Fruit fly (Drosophila melanogaster) whole organism, embryonic: ENCODE measurements around the gene Cenp-C.

Experiments used
- Ada2b ChIP-seq: fragments of 200-800 bp; sonication (Bioruptor generic); IDR thresholded peaks from 2 replicates; pipeline ENCODE4 v1.3.6; 2022; ENCODE audit warnings: missing biosample characterization, missing genetic modification characterization
- CG11504 ChIP-seq: fragments of 200-800 bp; sonication (Bioruptor generic); optimal IDR thresholded peaks from 3 replicates; lab custom pipeline; 2019; ENCODE audit warnings: missing biosample characterization, mild to moderate bottlenecking, missing genetic modification characterization, moderate library complexity
- CG12155 ChIP-seq: fragments of 200-800 bp; sonication (Bioruptor generic); optimal IDR thresholded peaks from 3 replicates; lab custom pipeline; 2016; ENCODE audit warnings: missing biosample characterization, missing genetic modification characterization
- CG14441 ChIP-seq: fragments of 200-800 bp; sonication (Bioruptor generic); IDR thresholded peaks from 2 replicates; pipeline ENCODE4 v1.3.6; 2022; ENCODE audit warnings: missing biosample characterization, missing genetic modification characterization
- CG18011 ChIP-seq: fragments of 200-800 bp; sonication (Bioruptor generic); optimal IDR thresholded peaks from 2 replicates; lab custom pipeline; 2017; ENCODE audit warnings: missing biosample characterization, missing genetic modification characterization, mild to moderate bottlenecking, moderate library complexity, missing genotype
- CG18476 ChIP-seq: fragments of 200-800 bp; sonication (Bioruptor generic); optimal IDR thresholded peaks from 2 replicates; lab custom pipeline; 2016; ENCODE audit warnings: missing biosample characterization, mild to moderate bottlenecking, missing genetic modification characterization
- CG18599 ChIP-seq: fragments of 200-800 bp; sonication (Bioruptor generic); optimal IDR thresholded peaks from 3 replicates; lab custom pipeline; 2017; ENCODE audit warnings: missing biosample characterization, missing genetic modification characterization, mild to moderate bottlenecking, moderate library complexity, missing genetic modification reagents
- CG2120 ChIP-seq: fragments of 200-800 bp; sonication (Bioruptor generic); optimal IDR thresholded peaks from 3 replicates; lab custom pipeline; 2016; ENCODE audit warnings: missing biosample characterization, missing genetic modification characterization
- CG2129 ChIP-seq: fragments of 200-800 bp; sonication (Bioruptor generic); IDR thresholded peaks from 2 replicates; pipeline ENCODE4 v1.3.6; 2022; ENCODE audit warnings: missing biosample characterization, missing genetic modification characterization; ENCODE audit not compliant: partially characterized antibody
- CG2678 ChIP-seq: fragments of 200-800 bp; sonication (Bioruptor generic); optimal IDR thresholded peaks from 3 replicates; lab custom pipeline; 2019; ENCODE audit warnings: missing biosample characterization, mild to moderate bottlenecking, missing genetic modification characterization, moderate library complexity
- CG33213 ChIP-seq: fragments of 200-800 bp; sonication (Bioruptor generic); optimal IDR thresholded peaks from 3 replicates; lab custom pipeline; 2016; ENCODE audit warnings: missing biosample characterization, missing genetic modification characterization
- CG4404 ChIP-seq: fragments of 200-800 bp; sonication (Bioruptor generic); IDR thresholded peaks from 2 replicates; pipeline ENCODE4 v1.3.6; 2022; ENCODE audit warnings: missing biosample characterization, missing genetic modification characterization
- CG6854 ChIP-seq: fragments of 200-800 bp; sonication (Bioruptor generic); optimal IDR thresholded peaks from 3 replicates; lab custom pipeline; 2017; ENCODE audit warnings: missing biosample characterization, mild to moderate bottlenecking, missing genetic modification characterization
- CG7839 ChIP-seq: fragments of 200-800 bp; sonication (Bioruptor generic); optimal IDR thresholded peaks from 3 replicates; lab custom pipeline; 2018; ENCODE audit warnings: missing biosample characterization, mild to moderate bottlenecking, missing genetic modification characterization, moderate library complexity
- CG9727 ChIP-seq: fragments of 200-800 bp; sonication (Bioruptor generic); optimal IDR thresholded peaks from 3 replicates; lab custom pipeline; 2017; ENCODE audit warnings: missing biosample characterization, mild to moderate bottlenecking, missing genetic modification characterization
- D19A ChIP-seq: fragments of 200-800 bp; optimal IDR thresholded peaks from 3 replicates; lab custom pipeline; 2019; ENCODE audit warnings: missing biosample characterization, mild to moderate bottlenecking, missing genetic modification characterization, moderate library complexity
- Ets65A ChIP-seq: fragments of 200-800 bp; sonication (Bioruptor generic); peaks from one replicate; lab custom pipeline; 2016; ENCODE audit warnings: missing biosample characterization, missing genetic modification characterization
- HLH3B ChIP-seq: fragments of 200-800 bp; sonication (Bioruptor generic); IDR thresholded peaks from 2 replicates; pipeline ENCODE4 v1.3.6; 2022; ENCODE audit warnings: missing biosample characterization, missing genetic modification characterization
- Hmx ChIP-seq: fragments of 200-800 bp; sonication (Bioruptor generic); optimal IDR thresholded peaks from 2 replicates; lab custom pipeline; 2016; ENCODE audit warnings: missing biosample characterization, missing genetic modification characterization
- Mad ChIP-seq: fragments of 200-800 bp; sonication (Bioruptor generic); optimal IDR thresholded peaks from 2 replicates; lab custom pipeline; 2016; ENCODE audit warnings: missing biosample characterization, missing genetic modification characterization
- Med ChIP-seq: fragments of 200-800 bp; sonication (Bioruptor generic); peaks from one replicate; lab custom pipeline; 2016; ENCODE audit warnings: missing biosample characterization, missing genetic modification characterization, mild to moderate bottlenecking, inconsistent platforms, moderate library complexity
- Optix ChIP-seq: fragments of 200-800 bp; sonication (Bioruptor generic); IDR thresholded peaks from 3 replicates; pipeline ENCODE4 v1.3.6; 2022; ENCODE audit warnings: missing biosample characterization, missing genetic modification characterization
- Ptx1 ChIP-seq: fragments of 200-800 bp; sonication (Bioruptor generic); IDR thresholded peaks from 2 replicates; pipeline ENCODE4 v1.3.6; 2022; ENCODE audit warnings: missing biosample characterization, missing genetic modification characterization
- ash1 ChIP-seq: fragments of 200-800 bp; sonication (Bioruptor generic); optimal IDR thresholded peaks from 2 replicates; lab custom pipeline; 2018; ENCODE audit warnings: missing biosample characterization, mild to moderate bottlenecking, missing genetic modification characterization
- bab2 ChIP-seq: fragments of 200-800 bp; sonication (Bioruptor generic); optimal IDR thresholded peaks from 2 replicates; lab custom pipeline; 2016; ENCODE audit warnings: missing biosample characterization, missing genetic modification characterization
- dmrt99B ChIP-seq: fragments of 200-800 bp; sonication (Bioruptor generic); optimal IDR thresholded peaks from 2 replicates; lab custom pipeline; 2018; ENCODE audit warnings: missing biosample characterization, mild to moderate bottlenecking, missing genetic modification characterization, moderate library complexity
- dysf ChIP-seq: fragments of 200-800 bp; sonication (Bioruptor generic); IDR thresholded peaks from 3 replicates; pipeline ENCODE4 v1.3.6; 2022; ENCODE audit warnings: missing biosample characterization, missing genetic modification characterization
- ems ChIP-seq: fragments of 200-800 bp; sonication (Bioruptor generic); optimal IDR thresholded peaks from 3 replicates; lab custom pipeline; 2016; ENCODE audit warnings: missing biosample characterization, missing genetic modification characterization
- fd64A ChIP-seq: fragments of 200-800 bp; sonication (Bioruptor generic); optimal IDR thresholded peaks from 3 replicates; lab custom pipeline; 2018; ENCODE audit warnings: missing biosample characterization, mild to moderate bottlenecking, missing genetic modification characterization
- gem ChIP-seq: fragments of 200-800 bp; sonication (Bioruptor generic); optimal IDR thresholded peaks from 2 replicates; lab custom pipeline; 2019; ENCODE audit warnings: missing biosample characterization, mild to moderate bottlenecking, missing genetic modification characterization, moderate library complexity
- ind ChIP-seq: fragments of 200-800 bp; sonication (Bioruptor generic); optimal IDR thresholded peaks from 3 replicates; lab custom pipeline; 2016; ENCODE audit warnings: missing biosample characterization, missing genetic modification characterization
- lab ChIP-seq: fragments of 200-800 bp; sonication (Bioruptor generic); optimal IDR thresholded peaks from 3 replicates; lab custom pipeline; 2017; ENCODE audit warnings: missing biosample characterization, missing genetic modification characterization, mild to moderate bottlenecking, moderate library complexity, missing genetic modification reagents
- odd ChIP-seq: fragments of 200-800 bp; sonication (Bioruptor generic); optimal IDR thresholded peaks from 2 replicates; lab custom pipeline; 2017; ENCODE audit warnings: missing biosample characterization, mild to moderate bottlenecking, missing genetic modification characterization
- prd ChIP-seq, 3 experiments: fragments of >200 bp in 2 of 3; fragments of 200-800 bp in 1 of 3; sonication (Bioruptor generic) in 1 of 3; optimal IDR thresholded peaks in 2 of 3; IDR thresholded peaks in 1 of 3; 2 replicates in 2 of 3; 3 replicates in 1 of 3; pipeline versions ENCODE4 v1.3.6 to Lab custom; 2017 to 2022; ENCODE audit warnings: missing biosample characterization in 1 of 3, missing genetic modification characterization in 1 of 3
- row ChIP-seq: fragments of 200-800 bp; sonication (Bioruptor generic); IDR thresholded peaks from 3 replicates; pipeline ENCODE4 v1.3.6; 2022; ENCODE audit warnings: missing biosample characterization, missing genetic modification characterization
- sens ChIP-seq: fragments of 200-800 bp; sonication (Bioruptor generic); peaks from one replicate; lab custom pipeline; 2016; ENCODE audit warnings: missing biosample characterization, missing genetic modification characterization
- sisA ChIP-seq: fragments of 200-800 bp; sonication (Bioruptor generic); IDR thresholded peaks from 2 replicates; pipeline ENCODE4 v1.3.6; 2022; ENCODE audit warnings: missing biosample characterization, missing genetic modification characterization
- slp2 ChIP-seq: fragments of 200-800 bp; sonication (Bioruptor generic); optimal IDR thresholded peaks from 2 replicates; lab custom pipeline; 2016; ENCODE audit warnings: missing biosample characterization, missing genetic modification characterization
- twi ChIP-seq: fragments of 200-800 bp; optimal IDR thresholded peaks from 2 replicates; lab custom pipeline; 2019; ENCODE audit warnings: missing biosample characterization, mild to moderate bottlenecking, missing genetic modification characterization, moderate library complexity

The Cenp-C gene

DNA sequence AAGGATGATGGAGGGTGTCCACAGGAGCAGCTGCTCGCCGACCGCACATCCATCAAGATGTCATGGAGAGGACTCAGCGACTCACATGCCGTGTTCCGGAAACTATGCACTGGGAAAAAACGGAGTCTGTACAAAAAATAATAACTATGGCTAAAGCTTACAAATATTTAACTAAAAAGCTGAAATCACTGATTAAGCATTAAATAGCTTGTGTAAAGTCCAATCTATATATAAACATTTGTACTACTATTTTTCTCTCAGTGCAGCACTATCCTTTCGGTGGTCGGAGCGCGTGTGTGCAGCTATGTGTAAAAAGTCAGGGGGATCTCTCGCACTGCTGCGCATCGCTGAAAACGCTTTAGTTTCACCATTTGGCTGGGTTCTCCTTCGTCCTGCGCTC, 32.3 kb downstream of the Cenp-C start:
- TF ChIP-seq CG12155 (GFP tag; lab: Kevin White, UChicago), result no peak
- no peak for TF ChIP-seq ems (GFP tag; lab: Kevin White, UChicago)
- TF ChIP-seq CG4404 (GFP tag; lab: Robert Waterston, UW), result 0 out of 2 replicates have a peak, but pooled peaks have one; percentile 11
- peak; percentile 7; the same call in 1 of the 2 replicates for TF ChIP-seq sisA (GFP tag; lab: Robert Waterston, UW)
- peak; percentile 25 for TF ChIP-seq CG18599
- TF ChIP-seq fd64A (GFP tag; lab: Kevin White, UChicago), result no peak
- peak; percentile 20 for TF ChIP-seq gem (tag; lab: Kevin White, UChicago)
- TF ChIP-seq row (GFP tag; lab: Robert Waterston, UW), result peak; percentile 36; the same call in 1 of the 3 replicates
- peak; percentile 83 for TF ChIP-seq Ets65A (GFP tag; lab: Kevin White, UChicago)
- no peak for TF ChIP-seq CG33213
- no peak for TF ChIP-seq prd (optimal IDR thresholded peaks at IDR 0.05; lab: Kevin White, UChicago)
- TF ChIP-seq prd (GFP tag; IDR thresholded peaks at IDR 0.05; lab: Robert Waterston, UW), result peak; percentile 47; the same call in 1 of the 3 replicates
- TF ChIP-seq CG6854 (GFP tag; lab: Kevin White, UChicago), result no peak
- no peak for TF ChIP-seq Mad (GFP tag; lab: Kevin White, UChicago)
- peak; percentile 7 for TF ChIP-seq CG11504 (tag; lab: Kevin White, UChicago)
- TF ChIP-seq twi (tag; lab: Kevin White, UChicago), result no peak
- 0 out of 3 replicates have a peak, but pooled peaks have one; percentile 27 for TF ChIP-seq dysf (GFP tag; lab: Robert Waterston, UW)
- TF ChIP-seq CG7839 (tag; lab: Kevin White, UChicago), result peak; percentile 16
- no peak for TF ChIP-seq CG2129
- peak; percentile 5 for TF ChIP-seq dmrt99B (tag; lab: Kevin White, UChicago)
- TF ChIP-seq sens, result peak; percentile 32
- peak; percentile 17 for TF ChIP-seq CG2120 (GFP tag; lab: Kevin White, UChicago)
- no peak for TF ChIP-seq HLH3B (GFP tag; lab: Robert Waterston, UW)
- peak; percentile 8 for TF ChIP-seq CG2678 (tag; lab: Kevin White, UChicago)
- peak; percentile 50; the same call in 1 of the 2 replicates for TF ChIP-seq Ptx1 (GFP tag; lab: Robert Waterston, UW)
- TF ChIP-seq lab (GFP tag; lab: Kevin White, UChicago), result peak; percentile 33
- TF ChIP-seq Med (GFP tag; lab: Kevin White, UChicago), result peak; percentile 65

DNA sequence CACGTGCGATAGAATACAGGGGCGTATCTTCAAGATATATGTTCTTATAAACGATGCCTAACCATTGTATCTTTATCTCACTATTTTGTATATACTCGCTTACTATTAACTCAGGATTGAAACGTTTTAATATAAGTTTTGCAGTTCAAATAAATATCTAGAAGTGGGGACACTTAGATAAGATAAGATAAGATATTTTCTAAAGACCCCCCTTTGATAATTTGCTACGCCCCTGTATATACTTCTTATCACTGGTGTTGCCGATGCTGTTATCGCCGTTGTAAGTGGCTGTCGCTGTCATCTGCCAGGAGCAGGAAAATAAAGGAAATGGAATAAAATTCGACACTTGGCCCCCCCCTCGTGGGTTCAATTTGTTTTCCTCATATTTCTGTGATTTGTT, 52.2 kb downstream of the Cenp-C start:
- TF ChIP-seq gem (tag; lab: Kevin White, UChicago) (peak; percentile 9), sisA (GFP tag; lab: Robert Waterston, UW) (no peak), bab2 (GFP tag; lab: Kevin White, UChicago) (no peak), D19A (tag; lab: Kevin White, UChicago) (no peak), odd (GFP tag; lab: Kevin White, UChicago) (no peak), Ada2b (GFP tag; lab: Robert Waterston, UW) (no peak), CG18011 (no peak), ind (GFP tag; lab: Kevin White, UChicago) (no peak), slp2 (GFP tag; lab: Kevin White, UChicago) (no peak), Mad (GFP tag; lab: Kevin White, UChicago) (no peak), sens (peak; percentile 57), CG9727 (GFP tag; lab: Kevin White, UChicago) (no peak), CG18476 (GFP tag; lab: Kevin White, UChicago) (no peak), CG14441 (0 out of 2 replicates have a peak, but pooled peaks have one; percentile 26), Ets65A (GFP tag; lab: Kevin White, UChicago) (peak; percentile 54), ash1 (GFP tag; lab: Kevin White, UChicago) (no peak), Hmx (GFP tag; lab: Kevin White, UChicago) (no peak), CG2678 (tag; lab: Kevin White, UChicago) (peak; percentile 7), Optix (GFP tag; lab: Robert Waterston, UW) (no peak)
- TF ChIP-seq, all 482 proteins: peak for 5
